Fruit fly (Drosophila melanogaster) whole organism, embryonic: ENCODE data around the gene Delta.
A peak's percentile ranks its signal among the peaks of the same experiment; 100 is the strongest.

Source experiments
- Aef1 ChIP-seq: fragments of 200-800 bp; sonication (Bioruptor generic); IDR thresholded peaks from 3 replicates; pipeline ENCODE4 v1.3.6; 2022; ENCODE audit warnings: missing biosample characterization, missing genetic modification characterization
- Atf6 ChIP-seq: fragments of 200-800 bp; sonication (Bioruptor generic); IDR thresholded peaks from 2 replicates; pipeline ENCODE4 v1.3.6; 2022; ENCODE audit warnings: missing biosample characterization, missing genetic modification characterization
- CG11093 ChIP-seq: fragments of 200-800 bp; sonication (Bioruptor generic); IDR thresholded peaks from 3 replicates; pipeline ENCODE4 v1.3.6; 2022; ENCODE audit warnings: missing biosample characterization, missing genetic modification characterization
- CG11456 ChIP-seq: fragments of 200-800 bp; sonication (Bioruptor generic); IDR thresholded peaks from 3 replicates; pipeline ENCODE4 v1.3.6; 2022; ENCODE audit warnings: missing biosample characterization, missing genetic modification characterization
- CG11504 ChIP-seq: fragments of 200-800 bp; sonication (Bioruptor generic); optimal IDR thresholded peaks from 3 replicates; lab custom pipeline; 2019; ENCODE audit warnings: missing biosample characterization, mild to moderate bottlenecking, missing genetic modification characterization, moderate library complexity
- CG11723 ChIP-seq: fragments of 200-800 bp; sonication (Bioruptor generic); optimal IDR thresholded peaks from 2 replicates; lab custom pipeline; 2017; ENCODE audit warnings: missing biosample characterization, mild to moderate bottlenecking, missing genetic modification characterization
- CG12769 ChIP-seq: fragments of 200-800 bp; sonication (Bioruptor generic); optimal IDR thresholded peaks from 2 replicates; lab custom pipeline; 2019; ENCODE audit warnings: missing biosample characterization, mild to moderate bottlenecking, missing genetic modification characterization, moderate library complexity
- CG13424 ChIP-seq: fragments of 200-800 bp; sonication (Bioruptor generic); optimal IDR thresholded peaks from 2 replicates; lab custom pipeline; 2019; ENCODE audit warnings: missing biosample characterization, mild to moderate bottlenecking, missing genetic modification characterization, moderate library complexity
- CG16863 ChIP-seq: fragments of 200-800 bp; sonication (Bioruptor generic); optimal IDR thresholded peaks from 3 replicates; lab custom pipeline; 2016; ENCODE audit warnings: missing biosample characterization, missing genetic modification characterization
- CG17612 ChIP-seq: fragments of 200-800 bp; sonication (Bioruptor generic); IDR thresholded peaks from 2 replicates; pipeline ENCODE4 v1.3.6; 2022; ENCODE audit warnings: missing biosample characterization, missing genetic modification characterization
- CG30020 ChIP-seq: fragments of 200-800 bp; optimal IDR thresholded peaks from 2 replicates; lab custom pipeline; 2019; ENCODE audit warnings: missing biosample characterization, mild to moderate bottlenecking, missing genetic modification characterization, moderate library complexity
- CG30403 ChIP-seq: fragments of 200-800 bp; sonication (Bioruptor generic); optimal IDR thresholded peaks from 3 replicates; lab custom pipeline; 2016; ENCODE audit warnings: missing biosample characterization, missing genetic modification characterization
- CG3407 ChIP-seq: fragments of 200-800 bp; sonication (Bioruptor generic); optimal IDR thresholded peaks from 2 replicates; lab custom pipeline; 2018; ENCODE audit warnings: missing biosample characterization, mild to moderate bottlenecking, missing genetic modification characterization
- CG3726 ChIP-seq: fragments of 200-800 bp; sonication (Bioruptor generic); IDR thresholded peaks from 3 replicates; pipeline ENCODE4, ENCODE4 v1.3.6; 2022; ENCODE audit warnings: missing biosample characterization, missing genetic modification characterization
- CG4707 ChIP-seq: fragments of 200-800 bp; sonication (Bioruptor generic); optimal IDR thresholded peaks from 2 replicates; lab custom pipeline; 2018; ENCODE audit warnings: missing biosample characterization, mild to moderate bottlenecking, missing genetic modification characterization, moderate library complexity
- CG5245 ChIP-seq: fragments of 200-800 bp; sonication (Bioruptor generic); optimal IDR thresholded peaks from 3 replicates; lab custom pipeline; 2016; ENCODE audit warnings: missing biosample characterization, missing genetic modification characterization
- CG6689 ChIP-seq: fragments of 200-800 bp; sonication (Bioruptor generic); IDR thresholded peaks from 2 replicates; pipeline ENCODE4 v1.3.6; 2022; ENCODE audit warnings: missing biosample characterization, missing genetic modification characterization
- CG7987 ChIP-seq: fragments of 200-800 bp; sonication (Bioruptor generic); optimal IDR thresholded peaks from 2 replicates; lab custom pipeline; 2018; ENCODE audit warnings: missing biosample characterization, mild to moderate bottlenecking, missing genetic modification characterization, moderate library complexity
- CG8089 ChIP-seq: fragments of 200-800 bp; sonication (Bioruptor generic); optimal IDR thresholded peaks from 3 replicates; lab custom pipeline; 2016; ENCODE audit warnings: missing biosample characterization, missing genetic modification characterization
- CG8359 ChIP-seq: fragments of 200-800 bp; sonication (Bioruptor generic); optimal IDR thresholded peaks from 2 replicates; lab custom pipeline; 2017; ENCODE audit warnings: missing biosample characterization, mild to moderate bottlenecking, missing genetic modification characterization, borderline replicate concordance
- CG8478 ChIP-seq: fragments of >200 bp; optimal IDR thresholded peaks from 2 replicates; lab custom pipeline; 2018
- CG9215 ChIP-seq: fragments of 200-800 bp; sonication (Bioruptor generic); IDR thresholded peaks from 2 replicates; pipeline ENCODE4 v1.3.6; 2022; ENCODE audit warnings: missing biosample characterization, missing genetic modification characterization
- Doc3 ChIP-seq: fragments of 200-800 bp; sonication (Bioruptor generic); IDR thresholded peaks from 3 replicates; pipeline ENCODE4 v1.3.6; 2022; ENCODE audit warnings: missing biosample characterization, missing genetic modification characterization; ENCODE audit not compliant: partially characterized antibody
- E2f2 ChIP-seq: fragments of 200-800 bp; sonication (Bioruptor generic); IDR thresholded peaks from 2 replicates; pipeline ENCODE4 v1.3.6; 2022; ENCODE audit warnings: missing biosample characterization, missing genetic modification characterization
- Hand ChIP-seq: fragments of 200-800 bp; sonication (Bioruptor generic); optimal IDR thresholded peaks from 2 replicates; lab custom pipeline; 2017; ENCODE audit warnings: mild to moderate bottlenecking, missing biosample characterization, missing genetic modification reagents, missing genetic modification characterization
- MTF-1 ChIP-seq: fragments of 200-800 bp; sonication (Bioruptor generic); optimal IDR thresholded peaks from 2 replicates; lab custom pipeline; 2018; ENCODE audit warnings: missing biosample characterization, mild to moderate bottlenecking, missing genetic modification characterization, borderline replicate concordance
- Sin3A ChIP-seq: fragments of >200 bp; optimal IDR thresholded peaks from 2 replicates; lab custom pipeline; 2018
- Ssrp ChIP-seq: fragments of 200-800 bp; sonication (Bioruptor generic); optimal IDR thresholded peaks from 2 replicates; lab custom pipeline; 2018; ENCODE audit warnings: missing biosample characterization, mild to moderate bottlenecking, missing genetic modification characterization, moderate library complexity
- TFAM ChIP-seq: fragments of 200-800 bp; sonication (Bioruptor generic); optimal IDR thresholded peaks from 2 replicates; lab custom pipeline; 2017; ENCODE audit warnings: missing biosample characterization, missing genetic modification characterization, inconsistent platforms
- chm ChIP-seq: fragments of 200-800 bp; sonication (Bioruptor generic); IDR thresholded peaks from 2 replicates; pipeline ENCODE4 v1.3.6; 2022; ENCODE audit warnings: missing biosample characterization, missing genetic modification characterization
- dati ChIP-seq: fragments of 200-800 bp; sonication (Bioruptor generic); IDR thresholded peaks from 2 replicates; pipeline ENCODE4 v1.3.6; 2022; ENCODE audit warnings: missing biosample characterization, missing genetic modification characterization
- dpn ChIP-seq, 2 experiments: fragments of 200-800 bp; sonication (Bioruptor generic); optimal IDR thresholded peaks; 3 replicates each; lab custom pipeline; 2016; ENCODE audit warnings: missing biosample characterization in 2 of 2, missing genetic modification characterization in 2 of 2
- dysf ChIP-seq: fragments of 200-800 bp; sonication (Bioruptor generic); IDR thresholded peaks from 3 replicates; pipeline ENCODE4 v1.3.6; 2022; ENCODE audit warnings: missing biosample characterization, missing genetic modification characterization
- eve ChIP-seq, 2 experiments: fragments of >200 bp; optimal IDR thresholded peaks; 2 replicates each; lab custom pipeline; 2017; ENCODE audit warnings: missing biosample characterization in 2 of 2, missing genetic modification characterization in 2 of 2
- exex ChIP-seq: fragments of 200-800 bp; sonication (Bioruptor generic); optimal IDR thresholded peaks from 4 replicates; lab custom pipeline; 2018; ENCODE audit warnings: missing biosample characterization, mild to moderate bottlenecking, missing genetic modification characterization, moderate library complexity
- h ChIP-seq: fragments of >200 bp; optimal IDR thresholded peaks from 2 replicates; lab custom pipeline; 2017
- klu ChIP-seq: fragments of 200-800 bp; sonication (Bioruptor generic); IDR thresholded peaks from 2 replicates; pipeline ENCODE4 v1.3.6; 2022; ENCODE audit warnings: missing biosample characterization, missing genetic modification characterization
- kni ChIP-seq: fragments of 200-800 bp; sonication (Bioruptor generic); optimal IDR thresholded peaks from 3 replicates; lab custom pipeline; 2017; ENCODE audit warnings: mild to moderate bottlenecking, missing biosample characterization, missing genetic modification reagents, missing genetic modification characterization
- lab ChIP-seq: fragments of 200-800 bp; sonication (Bioruptor generic); optimal IDR thresholded peaks from 3 replicates; lab custom pipeline; 2017; ENCODE audit warnings: missing biosample characterization, missing genetic modification characterization, mild to moderate bottlenecking, moderate library complexity, missing genetic modification reagents
- p53 ChIP-seq: fragments of 200-800 bp; sonication (Bioruptor generic); optimal IDR thresholded peaks from 2 replicates; lab custom pipeline; 2016; ENCODE audit warnings: missing biosample characterization, missing genetic modification characterization
- pan ChIP-seq, 4 experiments: fragments of >200 bp in 3 of 4; fragments of 200-800 bp in 1 of 4; sonication (Bioruptor generic) in 1 of 4; optimal IDR thresholded peaks in 3 of 4; IDR thresholded peaks in 1 of 4; 2 replicates each; pipeline versions ENCODE4 v1.3.6 to Lab custom; 2017 to 2022; ENCODE audit warnings: missing biosample characterization in 2 of 4, missing genetic modification characterization in 2 of 4, mixed read lengths in 1 of 4
- pros ChIP-seq: fragments of 200-800 bp; sonication (Bioruptor generic); optimal IDR thresholded peaks from 3 replicates; lab custom pipeline; 2019; ENCODE audit warnings: missing biosample characterization, mild to moderate bottlenecking, missing genetic modification characterization, moderate library complexity
- run ChIP-seq: fragments of 200-800 bp; sonication (Bioruptor generic); optimal IDR thresholded peaks from 3 replicates; lab custom pipeline; 2018; ENCODE audit warnings: missing biosample characterization, mild to moderate bottlenecking, missing genetic modification characterization
- sens-2 ChIP-seq: fragments of 200-800 bp; sonication (Bioruptor generic); IDR thresholded peaks from 2 replicates; pipeline ENCODE4 v1.3.6; 2022; ENCODE audit warnings: missing biosample characterization, missing genetic modification characterization
- sqz ChIP-seq: fragments of 200-800 bp; sonication (Bioruptor generic); optimal IDR thresholded peaks from 3 replicates; lab custom pipeline; 2018; ENCODE audit warnings: missing biosample characterization, mild to moderate bottlenecking, missing genetic modification characterization
- tap ChIP-seq: fragments of 200-800 bp; optimal IDR thresholded peaks from 3 replicates; lab custom pipeline; 2019; ENCODE audit warnings: missing biosample characterization, mild to moderate bottlenecking, missing genetic modification characterization, moderate library complexity
- trem ChIP-seq: fragments of 200-800 bp; optimal IDR thresholded peaks from 3 replicates; lab custom pipeline; 2019; ENCODE audit warnings: missing biosample characterization, mild to moderate bottlenecking, missing genetic modification characterization, moderate library complexity
- twi ChIP-seq: fragments of 200-800 bp; optimal IDR thresholded peaks from 2 replicates; lab custom pipeline; 2019; ENCODE audit warnings: missing biosample characterization, mild to moderate bottlenecking, missing genetic modification characterization, moderate library complexity
- wdn ChIP-seq: fragments of 200-800 bp; sonication (Bioruptor generic); IDR thresholded peaks from 2 replicates; pipeline ENCODE4 v1.3.6; 2022; ENCODE audit warnings: missing biosample characterization, missing genetic modification characterization
- wor ChIP-seq: fragments of 200-800 bp; sonication (Bioruptor generic); IDR thresholded peaks from 2 replicates; pipeline ENCODE4 v1.3.6; 2022; ENCODE audit warnings: missing biosample characterization, missing genetic modification characterization
- zfh2 ChIP-seq: fragments of 200-800 bp; sonication (Bioruptor generic); optimal IDR thresholded peaks from 2 replicates; lab custom pipeline; 2016; ENCODE audit warnings: missing biosample characterization, missing genetic modification characterization

Gene Delta

dm6 chr3R:19343534-19344325, 17.7 kb upstream of the Delta start (continued):
- TF ChIP-seq CG12769 (tag; lab: Kevin White, UChicago): no peak
- no peak for TF ChIP-seq CG13424 (tag; lab: Kevin White, UChicago)
- no peak for TF ChIP-seq CG8359
- TF ChIP-seq dpn (GFP tag; optimal IDR thresholded peaks at IDR 0.05; lab: Kevin White, UChicago): no peak
- TF ChIP-seq Doc3 (GFP tag; lab: Robert Waterston, UW): no peak
- TF ChIP-seq pros (GFP tag; lab: Kevin White, UChicago): no peak
- peak; percentile 18 for TF ChIP-seq trem (tag; lab: Kevin White, UChicago)
- no peak for TF ChIP-seq TFAM (GFP tag; lab: Kevin White, UChicago)
- TF ChIP-seq CG3726 (GFP tag; lab: Robert Waterston, UW): no peak
- TF ChIP-seq CG17612 (GFP tag; lab: Robert Waterston, UW): no peak
- no peak for TF ChIP-seq exex
- TF ChIP-seq h: no peak
- no peak for TF ChIP-seq CG8089
- TF ChIP-seq CG11093 (GFP tag; lab: Robert Waterston, UW): no peak
- TF ChIP-seq dysf (GFP tag; lab: Robert Waterston, UW): no peak
- no peak for TF ChIP-seq wor (GFP tag; lab: Robert Waterston, UW)
- TF ChIP-seq CG9215 (GFP tag; lab: Robert Waterston, UW): no peak
- TF ChIP-seq CG11504 (tag; lab: Kevin White, UChicago): no peak
- TF ChIP-seq run (tag; lab: Kevin White, UChicago): no peak
- no peak for TF ChIP-seq Sin3A (lab: Kevin White, UChicago)
- TF ChIP-seq zfh2 (GFP tag; lab: Kevin White, UChicago): no peak
- no peak for TF ChIP-seq CG3407
- no peak for TF ChIP-seq klu (GFP tag; lab: Robert Waterston, UW)
- TF ChIP-seq CG6689 (GFP tag; lab: Robert Waterston, UW): no peak
- no peak for TF ChIP-seq CG8478 (lab: Kevin White, UChicago)
- no peak for TF ChIP-seq lab (GFP tag; lab: Kevin White, UChicago)
- TF ChIP-seq CG11723: no peak
- TF ChIP-seq CG30403 (GFP tag; lab: Kevin White, UChicago): no peak
- TF ChIP-seq CG30020 (tag; lab: Kevin White, UChicago): no peak
- TF ChIP-seq CG5245: no peak
- TF ChIP-seq tap (tag; lab: Kevin White, UChicago): no peak
- no peak for TF ChIP-seq Atf6 (GFP tag; lab: Robert Waterston, UW)
- TF ChIP-seq dati: no peak
- TF ChIP-seq Ssrp (tag; lab: Kevin White, UChicago): no peak
- peak; percentile 92 for TF ChIP-seq twi (tag; lab: Kevin White, UChicago)
- no peak for TF ChIP-seq sqz (GFP tag; lab: Kevin White, UChicago)
- TF ChIP-seq Hand (GFP tag; lab: Kevin White, UChicago): no peak
- TF ChIP-seq p53 (GFP tag; lab: Kevin White, UChicago): no peak
- TF ChIP-seq kni (GFP tag; lab: Kevin White, UChicago): no peak
- no peak for TF ChIP-seq Aef1
- no peak for TF ChIP-seq chm (GFP tag; lab: Robert Waterston, UW)
- TF ChIP-seq sens-2 (GFP tag; lab: Robert Waterston, UW): no peak
- TF ChIP-seq CG11456 (GFP tag; lab: Robert Waterston, UW): no peak
- no peak for TF ChIP-seq pan (optimal IDR thresholded peaks at IDR 0.05; lab: Kevin White, UChicago)
- no peak for TF ChIP-seq pan (GFP tag; optimal IDR thresholded peaks at IDR 0.05 in 1 of 2, IDR thresholded peaks at IDR 0.05 in 1 of 2)
- TF ChIP-seq MTF-1 (GFP tag; lab: Kevin White, UChicago): no peak
- no peak for TF ChIP-seq eve (GFP tag; optimal IDR thresholded peaks at IDR 0.05; lab: Kevin White, UChicago)
- no peak for TF ChIP-seq CG7987
- TF ChIP-seq CG16863 (GFP tag; lab: Kevin White, UChicago): no peak
- no peak for TF ChIP-seq wdn
- TF ChIP-seq E2f2 (GFP tag; lab: Robert Waterston, UW): no peak
- TF ChIP-seq CG4707 (GFP tag; lab: Kevin White, UChicago): no peak
